Fruit fly (Drosophila melanogaster): ENCODE measurements around the gene Pten.

Pten gene

dm6 chr2L:10206633-10207162 lies 54.2 kb downstream of the Pten start, which contains the start of gene Snx17 (continued):
- TF ChIP-seq Dll (GFP tag; IDR thresholded peaks at IDR 0.05; ENCODE audit: partially characterized antibody) (peak; percentile 52; the same call in 1 of the 4 replicates), CG30431 (GFP tag; optimal IDR thresholded peaks at IDR 0.05) (no peak), Dbx (GFP tag; IDR thresholded peaks at IDR 0.05) (peak; percentile 29; the same call in 1 of the 3 replicates), CG2678 (tag; optimal IDR thresholded peaks at IDR 0.05) (no peak), Taf1 (GFP tag; IDR thresholded peaks at IDR 0.05) (no peak), Bgb (GFP tag; IDR thresholded peaks at IDR 0.05; ENCODE audit: partially characterized antibody) (0 out of 2 replicates have a peak, but pooled peaks have one; percentile 8), gt (GFP tag; IDR thresholded peaks at IDR 0.05) (no peak), cwo (GFP tag; optimal IDR thresholded peaks at IDR 0.05) (no peak), stwl (tag; optimal IDR thresholded peaks at IDR 0.05) (peak; percentile 1), lmd (GFP tag; IDR thresholded peaks at IDR 0.05) (no peak), nerfin-2 (GFP tag; IDR thresholded peaks at IDR 0.05; ENCODE audit: partially characterized antibody) (no peak), E2f2 (GFP tag; IDR thresholded peaks at IDR 0.05) (peak; percentile 32; the same call in 1 of the 2 replicates), ci (GFP tag; IDR thresholded peaks at IDR 0.05) (0 out of 3 replicates have a peak, but pooled peaks have one; percentile 21), gfzf (GFP tag; optimal IDR thresholded peaks at IDR 0.05) (peak; percentile 68), CG30020 (tag; optimal IDR thresholded peaks at IDR 0.05) (peak; percentile 19), MBD-R2 (GFP tag; IDR thresholded peaks at IDR 0.05) (peak; percentile 52; the same call in 1 of the 2 replicates), CG34422 (GFP tag; IDR thresholded peaks at IDR 0.05) (0 out of 3 replicates have a peak, but pooled peaks have one; percentile 12), CG16813 (GFP tag; IDR thresholded peaks at IDR 0.05; ENCODE audit: partially characterized antibody) (0 out of 3 replicates have a peak, but pooled peaks have one; percentile 22), Mrtf (GFP tag; IDR thresholded peaks at IDR 0.05) (no peak)
